Fruit fly (Drosophila melanogaster): Measurements from ENCODE around the gene Cht7.

The Cht7 gene

DNA sequence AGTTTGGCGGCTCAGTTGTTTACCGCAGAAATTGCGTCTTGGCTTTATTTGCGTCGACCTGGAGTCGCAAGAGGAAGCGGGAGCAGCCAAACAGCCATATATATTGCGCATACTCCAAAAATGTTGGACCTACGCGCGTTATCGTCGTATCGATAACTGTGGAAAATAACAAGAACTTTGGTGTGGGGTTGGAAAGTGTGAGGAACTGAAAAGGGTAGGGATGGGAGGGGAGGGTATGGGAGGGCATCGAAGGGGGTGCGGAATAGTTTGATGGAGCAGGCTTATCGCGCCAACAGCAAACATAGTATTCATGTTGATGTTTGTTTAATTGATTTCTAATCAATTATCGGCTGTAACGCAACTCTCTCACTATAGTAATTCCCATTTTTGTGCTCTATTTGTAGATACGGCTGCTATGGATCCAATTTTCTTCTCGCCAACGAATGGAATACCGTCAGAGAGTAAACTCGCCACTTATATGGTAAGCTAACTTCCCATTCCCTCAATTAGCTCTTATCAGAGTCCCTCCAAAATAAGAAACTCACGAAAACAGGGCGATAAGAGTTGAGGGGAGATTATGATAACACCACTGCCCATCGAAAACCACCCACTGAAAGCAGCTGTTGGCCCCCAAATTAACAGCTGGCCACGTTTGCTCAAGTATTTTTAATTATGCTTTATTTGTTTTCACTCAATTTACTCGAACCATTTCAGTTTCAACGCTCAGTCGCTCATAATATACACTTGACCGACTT is 23.3 kb downstream of the Cht7 start (continued):
- TF ChIP-seq CG12942 (GFP tag; optimal IDR thresholded peaks at IDR 0.05): no peak
- no peak for TF ChIP-seq CG14860 (GFP tag; IDR thresholded peaks at IDR 0.05; ENCODE audit: partially characterized antibody)
- peak; percentile 28 for TF ChIP-seq scrt (GFP tag; optimal IDR thresholded peaks at IDR 0.05)
- TF ChIP-seq CG4360 (GFP tag; IDR thresholded peaks at IDR 0.05): peak; percentile 53; the same call in 1 of the 2 replicates
- no peak for TF ChIP-seq D (optimal IDR thresholded peaks at IDR 0.05)
- peak; percentile 76 for TF ChIP-seq D (GFP tag; optimal IDR thresholded peaks at IDR 0.05)
- peak; percentile 80 for TF ChIP-seq CG33557 (GFP tag; optimal IDR thresholded peaks at IDR 0.05)
- TF ChIP-seq Bdp1 (GFP tag; optimal IDR thresholded peaks at IDR 0.05): peak; percentile 44
- TF ChIP-seq Optix (GFP tag; IDR thresholded peaks at IDR 0.05): no peak; the same call in 2 of the 3 replicates
- TF ChIP-seq Dfd (GFP tag; optimal IDR thresholded peaks at IDR 0.05): no peak
- no peak for TF ChIP-seq mld (GFP tag; IDR thresholded peaks at IDR 0.05; ENCODE audit: partially characterized antibody)
- TF ChIP-seq gfzf (GFP tag; optimal IDR thresholded peaks at IDR 0.05): no peak
- TF ChIP-seq Vsx1 (GFP tag; optimal IDR thresholded peaks at IDR 0.05): peak; percentile 85
- no peak for TF ChIP-seq D19B (GFP tag; optimal IDR thresholded peaks at IDR 0.05)
- 0 out of 2 replicates have a peak, but pooled peaks have one; percentile 37 for TF ChIP-seq CG32767 (GFP tag; IDR thresholded peaks at IDR 0.05)
- peak; percentile 66 for TF ChIP-seq CG10209 (GFP tag; optimal IDR thresholded peaks at IDR 0.05)
- peak; percentile 52 for TF ChIP-seq CG1233 (GFP tag; optimal IDR thresholded peaks at IDR 0.05)
- TF ChIP-seq dmrt99B (tag; optimal IDR thresholded peaks at IDR 0.05): no peak
- TF ChIP-seq NFAT (GFP tag; IDR thresholded peaks at IDR 0.05): peak; percentile 92
- TF ChIP-seq CG3163 (GFP tag; optimal IDR thresholded peaks at IDR 0.05): peak; percentile 28
- TF ChIP-seq CG18764 (GFP tag; optimal IDR thresholded peaks at IDR 0.05): peak; percentile 36
- no peak for TF ChIP-seq ab (GFP tag; optimal IDR thresholded peaks at IDR 0.05)
- peak; percentile 91 for TF ChIP-seq GATAe (GFP tag; conservative IDR thresholded peaks at IDR 0.05)
- TF ChIP-seq Xbp1 (GFP tag; optimal IDR thresholded peaks at IDR 0.05): no peak
- TF ChIP-seq NC2β (GFP tag; optimal IDR thresholded peaks at IDR 0.05): peak; percentile 36
- TF ChIP-seq chm (GFP tag; IDR thresholded peaks at IDR 0.05): peak; percentile 84
- no peak for TF ChIP-seq Mad (GFP tag; optimal IDR thresholded peaks at IDR 0.05)
- TF ChIP-seq Dp (GFP tag; optimal IDR thresholded peaks at IDR 0.05): no peak
- no peak for TF ChIP-seq ase (GFP tag; IDR thresholded peaks at IDR 0.05)
- peak; percentile 53 for TF ChIP-seq wek (GFP tag; optimal IDR thresholded peaks at IDR 0.05)
- 0 out of 2 replicates have a peak, but pooled peaks have one; percentile 50 for TF ChIP-seq CG16779 (GFP tag; IDR thresholded peaks at IDR 0.05)
- peak; percentile 81 for TF ChIP-seq CG15601 (tag; optimal IDR thresholded peaks at IDR 0.05)
- peak; percentile 76 for TF ChIP-seq Kr (GFP tag; optimal IDR thresholded peaks at IDR 0.05)
- peak; percentile 61 for TF ChIP-seq CG3281 (GFP tag; optimal IDR thresholded peaks at IDR 0.05)
- TF ChIP-seq CG8359 (GFP tag; optimal IDR thresholded peaks at IDR 0.05; ENCODE audit: borderline replicate concordance): peak; percentile 54
- TF ChIP-seq bab2 (GFP tag; optimal IDR thresholded peaks at IDR 0.05): peak; percentile 52
- TF ChIP-seq CG12659 (GFP tag; optimal IDR thresholded peaks at IDR 0.05): no peak
- peak; percentile 89 for TF ChIP-seq CG10543 (GFP tag; optimal IDR thresholded peaks at IDR 0.05)
- TF ChIP-seq CG13296 (GFP tag; optimal IDR thresholded peaks at IDR 0.05): peak; percentile 16
- peak; percentile 69 for TF ChIP-seq CG1603 (tag; optimal IDR thresholded peaks at IDR 0.05)
- no peak for TF ChIP-seq C15 (GFP tag; IDR thresholded peaks at IDR 0.05)
- no peak for TF ChIP-seq Sox102F (GFP tag; optimal IDR thresholded peaks at IDR 0.05)
- peak; percentile 62 for TF ChIP-seq pros (GFP tag; optimal IDR thresholded peaks at IDR 0.05)
- TF ChIP-seq Dref (GFP tag; IDR thresholded peaks at IDR 0.05): peak; percentile 49
- TF ChIP-seq ara (GFP tag; IDR thresholded peaks at IDR 0.05): peak; percentile 82
- TF ChIP-seq kah (GFP tag; optimal IDR thresholded peaks at IDR 0.05): peak; percentile 22
- TF ChIP-seq BEAF-32 (GFP tag; optimal IDR thresholded peaks at IDR 0.05): no peak
- TF ChIP-seq CG11093 (GFP tag; IDR thresholded peaks at IDR 0.05): 0 out of 3 replicates have a peak, but pooled peaks have one; percentile 44

Measured in whole organism, embryonic.